Fruit fly (Drosophila melanogaster) whole organism, prepupa: ENCODE measurements around the gene hth.

ENCODE experiments used
- CG10631 ChIP-seq: fragments of 200-800 bp; sonication (Bioruptor generic); optimal IDR thresholded peaks from 2 replicates; lab custom pipeline; 2016; ENCODE audit warnings: missing biosample characterization, missing genetic modification characterization
- CG11294 ChIP-seq: fragments of 200-800 bp; sonication (Bioruptor generic); IDR thresholded peaks from 2 replicates; pipeline ENCODE4 v1.3.6; 2022; ENCODE audit warnings: missing biosample characterization, missing genetic modification characterization
- CG15336 ChIP-seq: fragments of 200-800 bp; sonication (Bioruptor generic); IDR thresholded peaks from 2 replicates; pipeline ENCODE4 v1.3.6; 2022; ENCODE audit warnings: missing biosample characterization, missing genetic modification characterization
- CG1621 ChIP-seq: fragments of 200-800 bp; sonication (Bioruptor generic); optimal IDR thresholded peaks from 3 replicates; lab custom pipeline; 2018; ENCODE audit warnings: missing biosample characterization, mild to moderate bottlenecking, missing genetic modification characterization
- CG3032 ChIP-seq: fragments of 200-800 bp; optimal IDR thresholded peaks from 2 replicates; lab custom pipeline; 2019; ENCODE audit warnings: missing biosample characterization, mild to moderate bottlenecking, missing genetic modification characterization, moderate library complexity
- CG31627 ChIP-seq: fragments of 200-800 bp; sonication (Bioruptor generic); optimal IDR thresholded peaks from 3 replicates; lab custom pipeline; 2016; ENCODE audit warnings: missing biosample characterization, missing genetic modification characterization
- CG32006 ChIP-seq: fragments of 200-800 bp; sonication (Bioruptor generic); optimal IDR thresholded peaks from 3 replicates; lab custom pipeline; 2017; ENCODE audit warnings: missing biosample characterization, mild to moderate bottlenecking, missing genetic modification characterization
- CG3919 ChIP-seq: fragments of 200-800 bp; sonication (Bioruptor generic); optimal IDR thresholded peaks from 3 replicates; lab custom pipeline; 2016; ENCODE audit warnings: missing biosample characterization, missing genetic modification characterization
- CG6163 ChIP-seq: fragments of 200-800 bp; sonication (Bioruptor generic); IDR thresholded peaks from 3 replicates; pipeline ENCODE4 v1.3.6; 2022; ENCODE audit warnings: missing biosample characterization, missing genetic modification characterization
- CG6276 ChIP-seq: fragments of 200-800 bp; sonication (Bioruptor generic); optimal IDR thresholded peaks from 2 replicates; lab custom pipeline; 2017; ENCODE audit warnings: missing biosample characterization, mild to moderate bottlenecking, missing genetic modification characterization
- CG6808 ChIP-seq: fragments of 200-800 bp; sonication (Bioruptor generic); optimal IDR thresholded peaks from 3 replicates; lab custom pipeline; 2017; ENCODE audit warnings: missing biosample characterization, missing genetic modification characterization, mild to moderate bottlenecking, moderate library complexity, missing genetic modification reagents
- CG6854 ChIP-seq: fragments of 200-800 bp; sonication (Bioruptor generic); optimal IDR thresholded peaks from 2 replicates; lab custom pipeline; 2017; ENCODE audit warnings: missing biosample characterization, mild to moderate bottlenecking, missing genetic modification characterization
- CG7368 ChIP-seq: fragments of 200-800 bp; sonication (Bioruptor generic); optimal IDR thresholded peaks from 3 replicates; lab custom pipeline; 2016; ENCODE audit warnings: missing biosample characterization, missing genetic modification characterization
- CG8119 ChIP-seq: fragments of 200-800 bp; sonication (Bioruptor generic); IDR thresholded peaks from 3 replicates; pipeline ENCODE4 v1.3.6; 2022; ENCODE audit warnings: missing biosample characterization, missing genetic modification characterization
- CG8632 ChIP-seq: fragments of 200-800 bp; sonication (Bioruptor generic); optimal IDR thresholded peaks from 3 replicates; lab custom pipeline; 2016; ENCODE audit warnings: missing biosample characterization, missing genetic modification characterization
- Eip75B ChIP-seq: fragments of 200-800 bp; sonication (Bioruptor generic); optimal IDR thresholded peaks from 3 replicates; lab custom pipeline; 2016; ENCODE audit warnings: missing biosample characterization, missing genetic modification characterization
- Eip78C ChIP-seq: fragments of 200-800 bp; sonication (Bioruptor generic); peaks from one replicate; lab custom pipeline; 2016; ENCODE audit warnings: missing biosample characterization, missing genetic modification characterization
- Eip93F ChIP-seq: fragments of 200-800 bp; sonication (Bioruptor generic); optimal IDR thresholded peaks from 2 replicates; lab custom pipeline; 2016; ENCODE audit warnings: missing biosample characterization, mild to moderate bottlenecking, missing genetic modification characterization
- Ets21C ChIP-seq: fragments of 200-800 bp; sonication (Bioruptor generic); optimal IDR thresholded peaks from 3 replicates; lab custom pipeline; 2016; ENCODE audit warnings: missing biosample characterization, missing genetic modification characterization
- Ets96B ChIP-seq: fragments of 200-800 bp; optimal IDR thresholded peaks from 2 replicates; lab custom pipeline; 2019; ENCODE audit warnings: missing biosample characterization, mild to moderate bottlenecking, missing genetic modification characterization, moderate library complexity
- Hr38 ChIP-seq: sonication (Bioruptor generic); optimal IDR thresholded peaks from 2 replicates; lab custom pipeline; 2016; ENCODE audit warnings: missing biosample characterization, missing genetic modification characterization
- Hr4 ChIP-seq: fragments of 200-800 bp; sonication (Bioruptor generic); optimal IDR thresholded peaks from 3 replicates; lab custom pipeline; 2016; ENCODE audit warnings: missing biosample characterization, missing genetic modification characterization
- Lpt ChIP-seq: fragments of 200-800 bp; sonication (Bioruptor generic); optimal IDR thresholded peaks from 3 replicates; lab custom pipeline; 2016; ENCODE audit warnings: missing biosample characterization, missing genetic modification characterization
- Met ChIP-seq: fragments of 200-800 bp; sonication (Bioruptor generic); optimal IDR thresholded peaks from 3 replicates; lab custom pipeline; 2016; ENCODE audit warnings: missing biosample characterization, missing genetic modification characterization
- OdsH ChIP-seq: fragments of 200-800 bp; sonication (Bioruptor generic); optimal IDR thresholded peaks from 3 replicates; lab custom pipeline; 2016; ENCODE audit warnings: missing biosample characterization, missing genetic modification characterization
- Smox ChIP-seq: fragments of 200-800 bp; sonication (Bioruptor generic); optimal IDR thresholded peaks from 3 replicates; lab custom pipeline; 2016; ENCODE audit warnings: missing biosample characterization, missing genetic modification characterization
- Sox15 ChIP-seq: fragments of 200-800 bp; sonication (Bioruptor generic); optimal IDR thresholded peaks from 3 replicates; lab custom pipeline; 2016; ENCODE audit warnings: missing biosample characterization, missing genetic modification characterization
- achi ChIP-seq: fragments of 200-800 bp; sonication (Bioruptor generic); optimal IDR thresholded peaks from 3 replicates; lab custom pipeline; 2016; ENCODE audit warnings: missing biosample characterization, missing genetic modification characterization
- acj6 ChIP-seq: fragments of 200-800 bp; sonication (Bioruptor generic); optimal IDR thresholded peaks from 3 replicates; lab custom pipeline; 2016; ENCODE audit warnings: missing biosample characterization, missing genetic modification characterization
- cyc ChIP-seq: fragments of 200-800 bp; sonication (Bioruptor generic); optimal IDR thresholded peaks from 3 replicates; lab custom pipeline; 2016; ENCODE audit warnings: missing biosample characterization, missing genetic modification characterization
- dac ChIP-seq: fragments of 200-800 bp; sonication (Bioruptor generic); optimal IDR thresholded peaks from 2 replicates; lab custom pipeline; 2017; ENCODE audit warnings: missing biosample characterization, mild to moderate bottlenecking, missing genetic modification characterization
- dsx ChIP-seq: fragments of 200-800 bp; optimal IDR thresholded peaks from 3 replicates; lab custom pipeline; 2019; ENCODE audit warnings: missing biosample characterization, mild to moderate bottlenecking, missing genetic modification characterization, moderate library complexity; ENCODE audit not compliant: poor library complexity, severe bottlenecking
- eg ChIP-seq: fragments of 200-800 bp; sonication (Bioruptor generic); IDR thresholded peaks from 3 replicates; pipeline ENCODE4 v1.3.6; 2022; ENCODE audit warnings: missing biosample characterization, missing genetic modification characterization
- esn ChIP-seq: fragments of 200-800 bp; sonication (Bioruptor generic); optimal IDR thresholded peaks from 2 replicates; lab custom pipeline; 2016; ENCODE audit warnings: missing biosample characterization, mild to moderate bottlenecking, missing genetic modification characterization, moderate library complexity
- fkh ChIP-seq: fragments of 200-800 bp; sonication (Bioruptor generic); optimal IDR thresholded peaks from 3 replicates; lab custom pipeline; 2017; ENCODE audit warnings: missing biosample characterization, mild to moderate bottlenecking, missing genetic modification characterization, moderate library complexity
- lz ChIP-seq: fragments of 200-800 bp; sonication (Bioruptor generic); optimal IDR thresholded peaks from 3 replicates; lab custom pipeline; 2016; ENCODE audit warnings: missing biosample characterization, missing genetic modification characterization
- net ChIP-seq: fragments of 200-800 bp; sonication (Bioruptor generic); optimal IDR thresholded peaks from 3 replicates; lab custom pipeline; 2016; ENCODE audit warnings: missing biosample characterization, missing genetic modification characterization
- spab ChIP-seq: fragments of 200-800 bp; sonication (Bioruptor generic); optimal IDR thresholded peaks from 2 replicates; lab custom pipeline; 2017; ENCODE audit warnings: missing biosample characterization, mild to moderate bottlenecking, missing genetic modification characterization, missing genetic modification reagents
- svp ChIP-seq: fragments of 200-800 bp; sonication (Bioruptor generic); peaks from one replicate; lab custom pipeline; 2016; ENCODE audit warnings: missing biosample characterization, missing genetic modification characterization
- topi ChIP-seq: fragments of 200-800 bp; sonication (Bioruptor generic); optimal IDR thresholded peaks from 3 replicates; lab custom pipeline; 2016; ENCODE audit warnings: missing biosample characterization, missing genetic modification characterization
- vri ChIP-seq: fragments of 200-800 bp; sonication (Bioruptor generic); optimal IDR thresholded peaks from 3 replicates; lab custom pipeline; 2016; ENCODE audit warnings: missing biosample characterization, mild to moderate bottlenecking, missing genetic modification characterization

The hth gene

DNA sequence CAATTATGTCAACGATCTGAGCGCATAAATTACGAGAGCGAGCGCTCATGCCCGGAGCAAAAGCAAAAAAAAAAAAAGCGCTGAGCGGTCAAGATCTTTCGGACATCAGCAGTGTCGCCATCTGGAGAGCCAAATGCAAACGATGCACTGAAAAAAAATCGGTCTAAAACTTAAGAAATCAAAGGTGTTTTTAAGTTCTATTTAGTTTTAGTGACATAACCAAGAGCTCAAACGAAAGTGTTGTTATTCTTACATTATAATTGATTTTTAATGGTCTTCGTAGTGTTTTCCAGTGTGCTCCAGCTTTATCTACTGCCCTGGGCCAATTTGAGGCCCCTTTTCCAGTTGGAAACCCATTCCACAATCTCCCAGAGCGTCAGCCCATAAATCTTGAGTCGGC, 9.4 kb downstream of the hth start (continued):
- peak; percentile 23 for TF ChIP-seq acj6 (GFP tag; lab: Kevin White, UChicago)
- peak; percentile 9 for TF ChIP-seq CG7368 (GFP tag; lab: Kevin White, UChicago)
- no peak for TF ChIP-seq Eip93F
- peak; percentile 39 for TF ChIP-seq dsx (GFP tag; lab: Kevin White, UChicago)
- TF ChIP-seq Eip75B (GFP tag; lab: Kevin White, UChicago): peak; percentile 48
- TF ChIP-seq Met: peak; percentile 36
- TF ChIP-seq CG6808 (GFP tag; lab: Kevin White, UChicago): peak; percentile 46
- TF ChIP-seq, all 60 proteins: peak for 40

DNA sequence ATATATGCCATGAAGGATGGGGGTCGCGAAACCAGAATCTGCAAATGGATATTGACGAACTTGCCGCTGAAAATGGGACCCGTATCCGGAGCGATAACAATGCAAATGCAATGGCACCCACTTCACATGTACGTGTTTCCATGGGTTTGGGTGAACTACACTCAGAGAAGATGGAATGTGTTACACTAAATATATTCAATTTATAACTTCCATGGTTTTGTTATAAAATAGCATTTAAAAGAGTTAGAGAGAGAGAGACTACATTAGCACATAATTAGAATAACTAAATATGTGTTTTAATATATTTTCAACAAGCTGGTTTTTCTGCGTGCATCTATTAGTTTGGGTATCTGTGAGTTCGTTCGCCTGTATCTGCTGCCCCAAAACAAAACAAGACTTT, 11.1 kb downstream of the hth start:
- TF ChIP-seq OdsH (GFP tag; lab: Kevin White, UChicago) (peak; percentile 25), CG8632 (GFP tag; lab: Kevin White, UChicago) (no peak), Hr38 (GFP tag; lab: Kevin White, UChicago) (no peak), topi (GFP tag; lab: Kevin White, UChicago) (no peak), CG10631 (GFP tag; lab: Kevin White, UChicago) (peak; percentile 14), CG8119 (peak; percentile 53; the same call in 1 of the 3 replicates), CG15336 (peak; percentile 65), CG3919 (GFP tag; lab: Kevin White, UChicago) (peak; percentile 13), Lpt (GFP tag; lab: Kevin White, UChicago) (peak; percentile 36), CG6163 (GFP tag; lab: Robert Waterston, UW) (peak; percentile 44; the same call in 1 of the 3 replicates), CG6276 (GFP tag; lab: Kevin White, UChicago) (peak; percentile 19), vri (GFP tag; lab: Kevin White, UChicago) (no peak), CG32006 (GFP tag; lab: Kevin White, UChicago) (peak; percentile 44), CG6854 (GFP tag; lab: Kevin White, UChicago) (no peak), Met (peak; percentile 5), achi (GFP tag; lab: Kevin White, UChicago) (peak; percentile 6), Sox15 (GFP tag; lab: Kevin White, UChicago) (no peak), Eip78C (GFP tag; lab: Kevin White, UChicago) (peak; percentile 50), Hr4 (GFP tag; lab: Kevin White, UChicago) (peak; percentile 63), Smox (no peak), Ets96B (peak; percentile 28), CG11294 (GFP tag; lab: Robert Waterston, UW) (no peak; the same call in 1 of the 2 replicates), eg (GFP tag; lab: Robert Waterston, UW) (peak; percentile 67; the same call in 2 of the 3 replicates)

DNA sequence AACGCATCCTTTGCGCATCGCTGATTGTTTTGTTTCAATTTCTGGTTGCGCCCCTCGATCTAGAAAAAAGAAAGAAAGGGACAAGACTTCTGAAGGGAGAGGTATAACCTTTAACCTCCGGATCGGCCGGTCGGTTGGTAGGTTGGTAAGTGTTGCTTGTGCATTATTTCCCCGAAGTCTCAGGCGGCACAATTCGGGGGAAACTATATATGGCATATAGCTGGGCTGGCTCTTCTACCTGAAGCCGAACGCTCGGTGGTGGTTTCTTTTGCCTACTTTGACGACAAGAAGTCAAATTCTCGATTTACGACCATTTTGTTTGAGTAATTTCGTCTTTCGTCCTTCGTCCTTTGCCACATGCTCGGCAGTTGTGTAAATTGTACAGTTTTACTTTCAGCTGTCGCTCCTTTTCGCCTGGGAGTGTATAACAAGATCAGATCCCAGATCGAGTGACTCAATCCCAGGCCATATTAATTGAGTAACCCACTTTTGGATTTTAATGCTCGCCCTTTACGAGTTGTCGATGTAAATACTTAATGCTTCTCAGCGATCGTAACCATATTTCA, 12.7 kb downstream of the hth start:
- TF ChIP-seq CG3032 (tag; lab: Kevin White, UChicago) (no peak), Ets21C (GFP tag; lab: Kevin White, UChicago) (no peak), fkh (GFP tag; lab: Kevin White, UChicago) (no peak), svp (no peak), topi (GFP tag; lab: Kevin White, UChicago) (no peak), Eip75B (GFP tag; lab: Kevin White, UChicago) (no peak), Lpt (GFP tag; lab: Kevin White, UChicago) (no peak), lz (no peak), cyc (GFP tag; lab: Kevin White, UChicago) (no peak), esn (GFP tag; lab: Kevin White, UChicago) (no peak), dac (GFP tag; lab: Kevin White, UChicago) (no peak), CG31627 (GFP tag; lab: Kevin White, UChicago) (no peak), net (GFP tag; lab: Kevin White, UChicago) (no peak), CG8119 (no peak), CG11294 (GFP tag; lab: Robert Waterston, UW) (no peak), CG8632 (GFP tag; lab: Kevin White, UChicago) (no peak), CG6276 (GFP tag; lab: Kevin White, UChicago) (no peak), spab (GFP tag; lab: Kevin White, UChicago) (no peak), CG1621 (no peak)
